Worm (Caenorhabditis elegans): ENCODE measurements around the gene Y37H2A.14.

Y37H2A.14 gene

ce11 chrV:18143445-18143844 is at the start of gene Y37H2A.14:
Gene Y37H2A.14 (plus strand): TSS chrV:18143745.
- no peak for TF ChIP-seq W03F9.2 (tag; optimal IDR thresholded peaks at IDR 0.05)
- TF ChIP-seq him-1 (tag; optimal IDR thresholded peaks at IDR 0.05), result no peak
- no peak for TF ChIP-seq dao-5 (tag; optimal IDR thresholded peaks at IDR 0.05)

DNA sequence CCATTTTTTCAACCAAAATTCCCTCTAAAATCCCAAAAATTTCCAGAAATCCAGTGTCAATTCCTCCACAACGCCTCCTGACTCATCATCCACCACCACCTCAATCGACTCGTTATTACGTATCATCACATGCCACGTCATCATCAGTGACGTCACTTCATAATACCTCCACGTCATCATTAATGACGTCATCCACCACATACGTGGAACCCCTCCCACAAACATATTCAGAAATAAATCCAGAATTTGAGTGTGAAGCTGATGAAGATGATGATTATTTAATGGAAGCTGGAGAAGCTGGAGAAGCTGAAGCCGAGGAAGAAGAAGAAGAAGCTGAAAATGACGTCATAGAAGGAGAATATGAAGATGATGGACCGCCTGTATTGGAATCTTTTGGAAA is 49.6 kb upstream of the Y37H2A.14 start:
- TF ChIP-seq him-1 (tag; optimal IDR thresholded peaks at IDR 0.05) (no peak), dao-5 (tag; optimal IDR thresholded peaks at IDR 0.05) (no peak), W03F9.2 (tag; optimal IDR thresholded peaks at IDR 0.05) (no peak)

- no peak for TF ChIP-seq dao-5 (tag; optimal IDR thresholded peaks at IDR 0.05)
- TF ChIP-seq him-1 (tag; optimal IDR thresholded peaks at IDR 0.05), result no peak
- TF ChIP-seq W03F9.2 (tag; optimal IDR thresholded peaks at IDR 0.05), result no peak
Measured at ce11 chrV:18098387-18098786, 45.2 kb upstream of the Y37H2A.14 start, which contains the start of gene par-4. Gene par-4 (plus strand): TSS chrV:18098687.

DNA sequence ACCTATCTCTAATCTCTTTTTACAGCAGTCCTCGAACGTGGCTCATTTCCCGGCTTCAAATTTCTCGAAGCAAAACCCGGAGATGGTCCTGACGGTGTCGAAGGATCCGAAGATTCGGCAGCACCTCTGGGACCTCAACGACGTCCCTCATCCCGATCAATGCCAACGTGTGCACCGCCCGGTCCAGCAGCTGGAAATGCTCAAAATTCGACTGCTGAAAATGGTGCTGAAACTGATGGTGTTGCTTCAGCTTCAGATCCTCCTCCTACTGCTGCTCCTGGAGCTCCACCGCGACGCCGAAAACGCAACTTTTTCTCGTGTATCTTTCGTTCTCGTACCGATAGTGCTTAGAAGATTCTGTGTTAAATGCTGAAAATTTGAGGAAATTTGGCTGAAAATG is 37.5 kb upstream of the Y37H2A.14 start:
- TF ChIP-seq him-1 (tag; optimal IDR thresholded peaks at IDR 0.05), result no peak
- TF ChIP-seq dao-5 (tag; optimal IDR thresholded peaks at IDR 0.05), result no peak
- no peak for TF ChIP-seq W03F9.2 (tag; optimal IDR thresholded peaks at IDR 0.05)

DNA sequence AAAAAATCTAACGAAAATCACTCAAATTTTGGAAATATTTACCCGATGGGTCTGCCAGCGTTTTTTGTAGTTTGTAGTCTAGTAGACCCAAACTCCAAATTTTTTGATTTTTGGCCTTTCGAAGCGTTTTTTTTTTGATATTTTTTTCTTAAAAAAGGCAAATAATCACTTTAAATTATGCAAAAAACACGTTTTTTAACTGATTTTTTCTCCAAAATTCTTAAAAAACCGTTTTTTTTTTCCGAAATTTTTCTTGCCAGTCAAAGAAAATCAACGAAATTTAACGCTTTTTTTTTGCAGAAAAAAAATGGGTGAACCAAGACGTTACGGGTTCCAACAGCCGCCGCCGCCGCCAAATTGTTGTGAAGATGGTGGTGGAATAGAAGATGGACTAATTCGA is 35.6 kb upstream of the Y37H2A.14 start, which contains the start of gene Y37H2A.1:
Gene Y37H2A.1, plus strand, starts transcription at position 301 of the 400 bp plus-strand sequence.
- TF ChIP-seq W03F9.2 (tag; optimal IDR thresholded peaks at IDR 0.05) (no peak), dao-5 (tag; optimal IDR thresholded peaks at IDR 0.05) (no peak), him-1 (tag; optimal IDR thresholded peaks at IDR 0.05) (no peak)

DNA sequence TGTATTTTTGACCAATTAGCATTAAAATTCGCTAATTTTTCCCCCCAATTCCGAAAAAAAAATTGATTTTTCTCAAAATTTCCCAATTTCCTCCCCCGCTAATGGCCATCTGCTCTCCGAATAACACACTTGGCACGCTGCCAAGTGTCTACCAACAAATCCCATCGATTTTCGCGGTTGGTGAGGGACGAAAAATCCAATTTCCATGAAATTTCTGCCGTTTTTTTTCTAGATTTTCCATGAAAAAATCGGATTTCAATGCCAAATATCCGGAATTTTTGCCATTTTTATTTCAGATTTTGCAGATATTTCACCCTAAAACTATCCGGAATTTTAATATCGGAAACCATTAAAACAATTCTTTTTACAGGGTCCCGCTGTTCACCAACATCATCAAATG is 34.1 kb upstream of the Y37H2A.14 start:
- TF ChIP-seq dao-5 (tag; optimal IDR thresholded peaks at IDR 0.05), result no peak
- TF ChIP-seq W03F9.2 (tag; optimal IDR thresholded peaks at IDR 0.05), result no peak
- no peak for TF ChIP-seq him-1 (tag; optimal IDR thresholded peaks at IDR 0.05)

- TF ChIP-seq dao-5 (tag; optimal IDR thresholded peaks at IDR 0.05), result no peak
- no peak for TF ChIP-seq him-1 (tag; optimal IDR thresholded peaks at IDR 0.05)
Measured at ce11 chrV:18123639-18124038, 19.9 kb upstream of the Y37H2A.14 start, which contains the start of gene fbxa-107. Gene fbxa-107 (plus strand): TSS chrV:18123939.

DNA sequence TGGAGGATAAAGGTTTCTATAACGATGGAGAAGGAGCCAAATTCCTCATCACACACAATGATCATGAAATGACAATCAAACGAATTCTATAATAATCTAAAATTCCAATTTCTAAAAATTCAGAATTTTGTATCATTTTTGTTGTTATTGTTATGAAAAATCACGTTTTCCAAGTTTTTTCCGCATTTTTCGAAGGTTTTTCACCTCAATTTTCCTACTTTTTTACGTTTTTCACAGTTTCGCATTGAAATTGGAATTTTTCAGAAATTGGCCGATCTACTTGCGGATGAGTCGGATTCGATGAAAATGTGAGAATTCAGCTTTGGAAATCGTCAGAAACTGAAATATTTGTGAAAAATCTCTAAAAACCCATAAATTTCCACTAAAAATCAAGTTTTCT is 18.5 kb upstream of the Y37H2A.14 start, which contains the start of gene fbxa-210:
Gene fbxa-210, plus strand, starts transcription at position 301 of the 400 bp plus-strand sequence.
- TF ChIP-seq him-1 (tag; optimal IDR thresholded peaks at IDR 0.05), result no peak
- TF ChIP-seq W03F9.2 (tag; optimal IDR thresholded peaks at IDR 0.05), result no peak
- TF ChIP-seq dao-5 (tag; optimal IDR thresholded peaks at IDR 0.05), result no peak

DNA sequence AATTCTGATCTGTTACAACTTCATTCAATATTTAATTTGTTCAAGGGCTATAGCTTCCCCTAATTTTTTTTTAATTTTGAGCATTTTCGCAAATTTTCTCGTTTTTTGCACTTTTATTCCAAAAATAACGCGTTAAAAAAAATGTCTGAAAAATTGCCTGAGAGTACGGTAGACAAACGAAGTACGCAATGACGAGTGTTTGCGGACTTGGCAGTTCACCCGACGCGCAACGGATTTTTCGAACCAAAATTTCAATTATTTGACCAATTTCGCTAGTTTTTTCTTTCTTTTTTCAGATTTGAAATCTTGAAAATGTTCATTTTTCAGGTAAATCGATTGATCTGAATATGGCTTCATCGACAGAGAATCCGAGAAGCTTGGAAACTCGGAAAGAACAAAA is 16.4 kb upstream of the Y37H2A.14 start, which contains the start of gene fbxa-211:
Gene fbxa-211, plus strand, starts transcription at position 328 of the 400 bp plus-strand sequence.
- no peak for TF ChIP-seq W03F9.2 (tag; optimal IDR thresholded peaks at IDR 0.05)
- no peak for TF ChIP-seq dao-5 (tag; optimal IDR thresholded peaks at IDR 0.05)
- TF ChIP-seq him-1 (tag; optimal IDR thresholded peaks at IDR 0.05), result no peak

DNA sequence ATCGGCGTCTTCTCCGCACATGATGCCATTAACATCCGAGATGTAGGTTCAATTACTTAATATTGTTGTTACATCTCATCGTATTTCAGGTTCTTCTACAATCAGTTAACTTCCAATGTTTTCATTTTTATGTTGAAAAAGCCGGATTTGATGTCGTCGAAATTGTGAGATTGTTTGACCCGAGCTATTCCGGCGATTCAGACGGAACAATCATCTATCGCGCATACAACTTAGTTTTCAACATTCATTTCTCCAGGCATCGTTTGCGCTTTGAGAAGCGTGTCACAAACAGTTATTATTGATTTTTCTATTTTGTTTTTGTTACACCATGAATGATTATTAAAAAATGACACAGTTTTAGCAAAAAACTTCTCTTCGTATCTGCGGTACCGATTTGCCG is 15.0 kb upstream of the Y37H2A.14 start:
- TF ChIP-seq him-1 (tag; optimal IDR thresholded peaks at IDR 0.05), result no peak
- no peak for TF ChIP-seq W03F9.2 (tag; optimal IDR thresholded peaks at IDR 0.05)
- no peak for TF ChIP-seq dao-5 (tag; optimal IDR thresholded peaks at IDR 0.05)

- TF ChIP-seq him-1 (tag; optimal IDR thresholded peaks at IDR 0.05), result no peak
- TF ChIP-seq dao-5 (tag; optimal IDR thresholded peaks at IDR 0.05), result no peak
- no peak for TF ChIP-seq W03F9.2 (tag; optimal IDR thresholded peaks at IDR 0.05)
Measured at ce11 chrV:18131049-18131448, 12.5 kb upstream of the Y37H2A.14 start, which contains the start of gene Y37H2A.12. Gene Y37H2A.12 (minus strand): TSS chrV:18131129.

ce11 chrV:18133177-18133576 is 10.4 kb upstream of the Y37H2A.14 start, which contains the start of gene Y37H2A.18:
Gene Y37H2A.18 (minus strand): TSS chrV:18133277.
- TF ChIP-seq him-1 (tag; optimal IDR thresholded peaks at IDR 0.05) (no peak), dao-5 (tag; optimal IDR thresholded peaks at IDR 0.05) (no peak), W03F9.2 (tag; optimal IDR thresholded peaks at IDR 0.05) (no peak)

DNA sequence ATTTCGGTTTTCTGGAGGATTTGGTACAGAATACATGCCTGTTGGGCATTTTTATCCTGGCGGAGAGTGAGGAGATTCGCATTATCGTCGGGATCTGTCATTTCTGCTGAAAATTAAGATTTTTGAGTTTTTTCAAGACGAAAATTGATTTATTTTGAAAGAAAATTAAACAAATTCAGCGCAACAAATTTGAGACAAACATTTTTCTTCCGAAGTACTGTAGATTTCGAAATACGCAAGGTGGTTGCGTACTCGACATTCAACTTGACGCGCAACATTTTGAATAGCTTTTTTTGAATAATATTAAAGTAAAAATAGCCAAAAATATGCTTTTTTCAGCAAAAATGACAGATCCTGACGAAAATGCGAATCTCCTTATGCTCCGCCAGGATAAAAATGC is 9.2 kb upstream of the Y37H2A.14 start, which contains the start of gene Y37H2A.7:
Gene Y37H2A.7, minus strand, starts transcription at position 101 of the 400 bp plus-strand sequence.
- TF ChIP-seq him-1 (tag; optimal IDR thresholded peaks at IDR 0.05) (no peak), dao-5 (tag; optimal IDR thresholded peaks at IDR 0.05) (no peak), W03F9.2 (tag; optimal IDR thresholded peaks at IDR 0.05) (no peak)

DNA sequence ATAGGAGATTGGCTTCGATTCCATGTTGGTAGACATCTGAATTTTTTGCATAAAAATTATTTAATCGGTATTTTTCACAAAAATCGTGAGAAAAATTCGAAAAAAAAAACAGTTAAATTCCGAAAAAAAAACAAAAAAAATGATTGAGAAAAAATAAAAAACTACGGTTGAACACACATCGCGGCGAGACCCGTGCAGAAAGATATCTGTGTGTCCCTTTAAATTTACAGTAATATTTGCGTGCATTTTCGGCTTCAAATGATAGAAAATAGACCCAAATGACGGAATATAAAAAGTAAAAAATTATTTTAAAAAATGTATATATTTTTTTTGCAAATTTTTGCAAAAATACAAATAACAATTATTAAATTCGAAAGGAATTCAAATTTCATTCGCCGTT is 5.9 kb upstream of the Y37H2A.14 start:
- TF ChIP-seq dao-5 (tag; optimal IDR thresholded peaks at IDR 0.05) (no peak), W03F9.2 (tag; optimal IDR thresholded peaks at IDR 0.05) (no peak), him-1 (tag; optimal IDR thresholded peaks at IDR 0.05) (no peak)

ce11 chrV:18138695-18139094 is 4.8 kb upstream of the Y37H2A.14 start, which contains the start of gene Y37H2A.10:
Gene Y37H2A.10 (plus strand): TSS chrV:18138995.
- no peak for TF ChIP-seq him-1 (tag; optimal IDR thresholded peaks at IDR 0.05)
- TF ChIP-seq W03F9.2 (tag; optimal IDR thresholded peaks at IDR 0.05), result no peak
- TF ChIP-seq dao-5 (tag; optimal IDR thresholded peaks at IDR 0.05), result no peak
